Worm (Caenorhabditis elegans) whole organism, L4/young adult: ENCODE measurements around the gene sre-18.

Experiments used
- W03F9.2 ChIP-seq: fragments of 150-350 bp; optimal IDR thresholded peaks from 2 replicates; lab custom pipeline; 2014; ENCODE audit warnings: missing biosample characterization, missing genetic modification characterization
- dao-5 ChIP-seq: sonication (generic microtip); optimal IDR thresholded peaks from 2 replicates; lab custom pipeline; 2016; ENCODE audit warnings: missing genotype, missing genetic modification characterization, moderate library complexity, missing compliant biosample characterization
- him-1 ChIP-seq: sonication (generic microtip); optimal IDR thresholded peaks from 2 replicates; lab custom pipeline; 2016; ENCODE audit warnings: missing genotype, missing genetic modification reagents, missing genetic modification characterization, missing compliant biosample characterization

The sre-18 gene

ce11 chrIV:12229679-12230078 lies at the start of gene sre-18:
sre-18 (minus strand) TSS chrIV:12229779.
- TF ChIP-seq W03F9.2 (tag; lab: Kevin White, UChicago): no peak
- TF ChIP-seq dao-5 (tag; lab: Kevin White, UChicago): no peak
- no peak for TF ChIP-seq him-1

- TF ChIP-seq him-1 (no peak), W03F9.2 (tag; lab: Kevin White, UChicago) (no peak), dao-5 (tag; lab: Kevin White, UChicago) (no peak)
Observed at ce11 chrIV:12279340-12279739, 49.8 kb upstream of the sre-18 start, which contains the start of gene ltah-1.1. ltah-1.1 (plus strand) TSS chrIV:12279622.

- TF ChIP-seq W03F9.2 (tag; lab: Kevin White, UChicago) (peak; percentile 40), him-1 (no peak)
Observed at ce11 chrIV:12278507-12278906, 48.9 kb upstream of the sre-18 start, which contains the start of the genes tag-335 and vkmt-1. tag-335 (minus strand) TSS chrIV:12278594. vkmt-1 (plus strand) TSS chrIV:12278725.

- TF ChIP-seq W03F9.2 (tag; lab: Kevin White, UChicago): no peak
- TF ChIP-seq him-1: no peak
- no peak for TF ChIP-seq dao-5 (tag; lab: Kevin White, UChicago)
Observed at ce11 chrIV:12275892-12276291, 46.3 kb upstream of the sre-18 start, which contains the start of gene vps-8. vps-8 (minus strand) TSS chrIV:12275992.

- TF ChIP-seq W03F9.2 (tag; lab: Kevin White, UChicago) (no peak), him-1 (no peak), dao-5 (tag; lab: Kevin White, UChicago) (no peak)
Observed at ce11 chrIV:12274365-12274764, 44.8 kb upstream of the sre-18 start.

- TF ChIP-seq dao-5 (tag; lab: Kevin White, UChicago) (no peak), W03F9.2 (tag; lab: Kevin White, UChicago) (no peak), him-1 (no peak)
Observed at ce11 chrIV:12270392-12270791, 40.8 kb upstream of the sre-18 start, which contains the start of gene C42C1.3. C42C1.3 (minus strand) TSS chrIV:12270492.

ce11 chrIV:12268272-12269045 lies 38.9 kb upstream of the sre-18 start, which contains the start of the genes ppm-1.H and rpl-34:
ppm-1.H (minus strand) TSS chrIV:12268322.
rpl-34 (plus strand) TSS chrIV:12268995.
- TF ChIP-seq W03F9.2 (tag; lab: Kevin White, UChicago): peak; percentile 61
- no peak for TF ChIP-seq dao-5 (tag; lab: Kevin White, UChicago)

- no peak for TF ChIP-seq W03F9.2 (tag; lab: Kevin White, UChicago)
- TF ChIP-seq him-1: no peak
- no peak for TF ChIP-seq dao-5 (tag; lab: Kevin White, UChicago)
Observed at ce11 chrIV:12265877-12266276, 36.3 kb upstream of the sre-18 start.

- TF ChIP-seq W03F9.2 (tag; lab: Kevin White, UChicago): no peak
- no peak for TF ChIP-seq dao-5 (tag; lab: Kevin White, UChicago)
- TF ChIP-seq him-1: no peak
Observed at ce11 chrIV:12261353-12261752, 31.8 kb upstream of the sre-18 start, which contains the start of gene sre-14. sre-14 (minus strand) TSS chrIV:12261453.

ce11 chrIV:12259161-12259870 lies 29.7 kb upstream of the sre-18 start, which contains the start of gene Y39C12A.9:
Y39C12A.9 (minus strand) TSS chrIV:12259211.
- TF ChIP-seq W03F9.2 (tag; lab: Kevin White, UChicago) (no peak), him-1 (no peak), dao-5 (tag; lab: Kevin White, UChicago) (no peak)

- TF ChIP-seq dao-5 (tag; lab: Kevin White, UChicago): no peak
- no peak for TF ChIP-seq W03F9.2 (tag; lab: Kevin White, UChicago)
- no peak for TF ChIP-seq him-1
Observed at ce11 chrIV:12252579-12252978, 23.0 kb upstream of the sre-18 start, which contains the start of gene dnj-26. dnj-26 (minus strand) TSS chrIV:12252679.

ce11 chrIV:12244706-12245105 lies 15.1 kb upstream of the sre-18 start, which contains the start of gene sre-15:
sre-15 (minus strand) TSS chrIV:12244806.
- TF ChIP-seq W03F9.2 (tag; lab: Kevin White, UChicago) (no peak), dao-5 (tag; lab: Kevin White, UChicago) (no peak), him-1 (no peak)

- TF ChIP-seq W03F9.2 (tag; lab: Kevin White, UChicago) (no peak), dao-5 (tag; lab: Kevin White, UChicago) (no peak), him-1 (no peak)
Observed at ce11 chrIV:12238851-12239250, 9.3 kb upstream of the sre-18 start, which contains the start of gene sre-19. sre-19 (minus strand) TSS chrIV:12238951.
